Worm (Caenorhabditis elegans) whole organism, midembryonic: ENCODE measurements around the gene ZK105.11.
"Not testable (repeated sequence)": the region's sequence is repeated elsewhere in the genome, so short reads cannot be mapped to it uniquely, and the experiment has no call there.

ENCODE experiments used
- T22C8.4 ChIP-seq: fragments of 200-800 bp; sonication (Bioruptor generic); IDR thresholded peaks from 2 replicates; pipeline ENCODE4 v1.3.6; 2022; ENCODE audit warnings: missing genetic modification characterization, missing compliant biosample characterization
- cog-1 ChIP-seq: sonication (generic microtip); optimal IDR thresholded peaks from 2 replicates; lab custom pipeline; 2016; ENCODE audit warnings: missing genetic modification characterization, missing compliant biosample characterization
- flt-1 ChIP-seq: fragments of 200-800 bp; sonication (Bioruptor generic); IDR thresholded peaks from 2 replicates; pipeline ENCODE4 v1.3.6; 2022; ENCODE audit warnings: missing genetic modification characterization, missing compliant biosample characterization
- med-1 ChIP-seq: sonication (generic microtip); optimal IDR thresholded peaks from 2 replicates; lab custom pipeline; 2017; ENCODE audit warnings: missing genetic modification characterization, mild to moderate bottlenecking, missing compliant biosample characterization, antibody characterized with exemption, missing genetic modification reagents; ENCODE audit not compliant: insufficient read depth
- ref-1 ChIP-seq: fragments of 200-800 bp; sonication (Bioruptor generic); conservative IDR thresholded peaks from 2 replicates; pipeline ENCODE4 v1.3.6; 2022; ENCODE audit warnings: missing genetic modification reagents, missing genetic modification characterization, missing compliant biosample characterization
- ztf-23 ChIP-seq: fragments of 200-800 bp; sonication (Bioruptor generic); IDR thresholded peaks from 2 replicates; pipeline ENCODE4 v1.3.6; 2022; ENCODE audit warnings: missing genetic modification reagents, missing genetic modification characterization, missing compliant biosample characterization
- ztf-29 ChIP-seq: fragments of 200-800 bp; sonication (Bioruptor generic); IDR thresholded peaks from 2 replicates; pipeline ENCODE4 v1.3.6; 2022; ENCODE audit warnings: missing genetic modification reagents, missing genetic modification characterization, missing compliant biosample characterization

DNA sequence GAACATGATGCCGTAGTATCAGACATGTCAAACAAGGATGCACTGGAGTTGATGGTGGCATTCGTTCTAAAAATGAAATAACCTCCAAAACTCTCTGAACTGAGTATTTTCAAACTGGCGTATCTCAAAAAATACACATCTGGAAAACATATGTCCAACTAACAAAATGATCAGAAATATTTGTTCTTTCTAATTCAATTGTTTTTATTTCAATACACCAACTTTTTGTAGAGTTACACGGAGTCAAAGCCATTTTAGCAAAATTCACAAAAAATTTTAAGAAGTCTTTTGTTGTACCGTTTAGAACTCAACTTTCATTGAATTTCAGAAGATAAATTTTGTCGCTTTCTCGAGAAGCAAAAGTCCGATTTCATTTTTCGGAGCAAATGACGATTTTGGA, 4.9 kb downstream of the ZK105.11 start, which contains the start of gene srsx-40:
- not testable (repeated sequence) for TF ChIP-seq flt-1 (GFP tag; lab: Robert Waterston, UW); ref-1 (GFP tag; lab: Robert Waterston, UW); T22C8.4 (GFP tag; lab: Robert Waterston, UW); ztf-23 (GFP tag; lab: Robert Waterston, UW); cog-1 (tag; lab: Kevin White, UChicago); ztf-29 (GFP tag; lab: Robert Waterston, UW); med-1 (GFP tag; lab: Kevin White, UChicago)
